Fruit fly (Drosophila melanogaster) whole organism, prepupa: ENCODE results near the gene Rai1.

Source experiments
- Blimp-1 ChIP-seq: fragments of 200-800 bp; sonication (Bioruptor generic); optimal IDR thresholded peaks from 3 replicates; lab custom pipeline; 2017; ENCODE audit warnings: missing biosample characterization, missing genetic modification characterization, mild to moderate bottlenecking, moderate library complexity, missing genetic modification reagents
- CG11294 ChIP-seq: fragments of 200-800 bp; sonication (Bioruptor generic); IDR thresholded peaks from 2 replicates; pipeline ENCODE4 v1.3.6; 2022; ENCODE audit warnings: missing biosample characterization, missing genetic modification characterization
- CG11762 ChIP-seq: fragments of 200-800 bp; sonication (Bioruptor generic); optimal IDR thresholded peaks from 3 replicates; lab custom pipeline; 2016; ENCODE audit warnings: missing biosample characterization, missing genetic modification characterization; ENCODE audit not compliant: insufficient read depth
- CG1621 ChIP-seq: fragments of 200-800 bp; sonication (Bioruptor generic); optimal IDR thresholded peaks from 3 replicates; lab custom pipeline; 2018; ENCODE audit warnings: missing biosample characterization, mild to moderate bottlenecking, missing genetic modification characterization
- CG3032 ChIP-seq: fragments of 200-800 bp; optimal IDR thresholded peaks from 2 replicates; lab custom pipeline; 2019; ENCODE audit warnings: missing biosample characterization, mild to moderate bottlenecking, missing genetic modification characterization, moderate library complexity
- CG31627 ChIP-seq: fragments of 200-800 bp; sonication (Bioruptor generic); optimal IDR thresholded peaks from 3 replicates; lab custom pipeline; 2016; ENCODE audit warnings: missing biosample characterization, missing genetic modification characterization
- CG32006 ChIP-seq: fragments of 200-800 bp; sonication (Bioruptor generic); optimal IDR thresholded peaks from 3 replicates; lab custom pipeline; 2017; ENCODE audit warnings: missing biosample characterization, mild to moderate bottlenecking, missing genetic modification characterization
- CG34406 ChIP-seq: fragments of 200-800 bp; sonication (Bioruptor generic); optimal IDR thresholded peaks from 3 replicates; lab custom pipeline; 2016; ENCODE audit warnings: missing biosample characterization, missing genetic modification characterization
- CG3919 ChIP-seq: fragments of 200-800 bp; sonication (Bioruptor generic); optimal IDR thresholded peaks from 3 replicates; lab custom pipeline; 2016; ENCODE audit warnings: missing biosample characterization, missing genetic modification characterization
- CG6163 ChIP-seq: fragments of 200-800 bp; sonication (Bioruptor generic); IDR thresholded peaks from 3 replicates; pipeline ENCODE4 v1.3.6; 2022; ENCODE audit warnings: missing biosample characterization, missing genetic modification characterization
- CG6792 ChIP-seq: fragments of 200-800 bp; sonication (Bioruptor generic); optimal IDR thresholded peaks from 3 replicates; lab custom pipeline; 2016; ENCODE audit warnings: missing biosample characterization, missing genetic modification characterization
- CG6854 ChIP-seq: fragments of 200-800 bp; sonication (Bioruptor generic); optimal IDR thresholded peaks from 2 replicates; lab custom pipeline; 2017; ENCODE audit warnings: missing biosample characterization, mild to moderate bottlenecking, missing genetic modification characterization
- CG7368 ChIP-seq: fragments of 200-800 bp; sonication (Bioruptor generic); optimal IDR thresholded peaks from 3 replicates; lab custom pipeline; 2016; ENCODE audit warnings: missing biosample characterization, missing genetic modification characterization
- CG8119 ChIP-seq: fragments of 200-800 bp; sonication (Bioruptor generic); IDR thresholded peaks from 3 replicates; pipeline ENCODE4 v1.3.6; 2022; ENCODE audit warnings: missing biosample characterization, missing genetic modification characterization
- CG8632 ChIP-seq: fragments of 200-800 bp; sonication (Bioruptor generic); optimal IDR thresholded peaks from 3 replicates; lab custom pipeline; 2016; ENCODE audit warnings: missing biosample characterization, missing genetic modification characterization
- CG9139 ChIP-seq: fragments of 200-800 bp; sonication (Bioruptor generic); optimal IDR thresholded peaks from 3 replicates; lab custom pipeline; 2017; ENCODE audit warnings: missing biosample characterization, mild to moderate bottlenecking, missing genetic modification characterization
- Eip78C ChIP-seq: fragments of 200-800 bp; sonication (Bioruptor generic); peaks from one replicate; lab custom pipeline; 2016; ENCODE audit warnings: missing biosample characterization, missing genetic modification characterization
- Eip93F ChIP-seq: fragments of 200-800 bp; sonication (Bioruptor generic); optimal IDR thresholded peaks from 2 replicates; lab custom pipeline; 2016; ENCODE audit warnings: missing biosample characterization, mild to moderate bottlenecking, missing genetic modification characterization
- Ets21C ChIP-seq: fragments of 200-800 bp; sonication (Bioruptor generic); optimal IDR thresholded peaks from 3 replicates; lab custom pipeline; 2016; ENCODE audit warnings: missing biosample characterization, missing genetic modification characterization
- Ets96B ChIP-seq: fragments of 200-800 bp; optimal IDR thresholded peaks from 2 replicates; lab custom pipeline; 2019; ENCODE audit warnings: missing biosample characterization, mild to moderate bottlenecking, missing genetic modification characterization, moderate library complexity
- Gug ChIP-seq: fragments of 200-800 bp; sonication (Bioruptor generic); IDR thresholded peaks from 2 replicates; pipeline ENCODE4 v1.3.6; 2022; ENCODE audit warnings: missing biosample characterization, missing genetic modification characterization
- Hr38 ChIP-seq: sonication (Bioruptor generic); optimal IDR thresholded peaks from 2 replicates; lab custom pipeline; 2016; ENCODE audit warnings: missing biosample characterization, missing genetic modification characterization
- Lpt ChIP-seq: fragments of 200-800 bp; sonication (Bioruptor generic); optimal IDR thresholded peaks from 3 replicates; lab custom pipeline; 2016; ENCODE audit warnings: missing biosample characterization, missing genetic modification characterization
- Met ChIP-seq: fragments of 200-800 bp; sonication (Bioruptor generic); optimal IDR thresholded peaks from 3 replicates; lab custom pipeline; 2016; ENCODE audit warnings: missing biosample characterization, missing genetic modification characterization
- OdsH ChIP-seq: fragments of 200-800 bp; sonication (Bioruptor generic); optimal IDR thresholded peaks from 3 replicates; lab custom pipeline; 2016; ENCODE audit warnings: missing biosample characterization, missing genetic modification characterization
- Sox14 ChIP-seq: fragments of 200-800 bp; sonication (Bioruptor generic); optimal IDR thresholded peaks from 3 replicates; lab custom pipeline; 2016; ENCODE audit warnings: missing biosample characterization, missing genetic modification characterization
- Sox15 ChIP-seq: fragments of 200-800 bp; sonication (Bioruptor generic); optimal IDR thresholded peaks from 3 replicates; lab custom pipeline; 2016; ENCODE audit warnings: missing biosample characterization, missing genetic modification characterization
- achi ChIP-seq: fragments of 200-800 bp; sonication (Bioruptor generic); optimal IDR thresholded peaks from 3 replicates; lab custom pipeline; 2016; ENCODE audit warnings: missing biosample characterization, missing genetic modification characterization
- cyc ChIP-seq: fragments of 200-800 bp; sonication (Bioruptor generic); optimal IDR thresholded peaks from 3 replicates; lab custom pipeline; 2016; ENCODE audit warnings: missing biosample characterization, missing genetic modification characterization
- dac ChIP-seq: fragments of 200-800 bp; sonication (Bioruptor generic); optimal IDR thresholded peaks from 2 replicates; lab custom pipeline; 2017; ENCODE audit warnings: missing biosample characterization, mild to moderate bottlenecking, missing genetic modification characterization
- dsx ChIP-seq: fragments of 200-800 bp; optimal IDR thresholded peaks from 3 replicates; lab custom pipeline; 2019; ENCODE audit warnings: missing biosample characterization, mild to moderate bottlenecking, missing genetic modification characterization, moderate library complexity; ENCODE audit not compliant: poor library complexity, severe bottlenecking
- esn ChIP-seq: fragments of 200-800 bp; sonication (Bioruptor generic); optimal IDR thresholded peaks from 2 replicates; lab custom pipeline; 2016; ENCODE audit warnings: missing biosample characterization, mild to moderate bottlenecking, missing genetic modification characterization, moderate library complexity
- fd59A ChIP-seq: fragments of 200-800 bp; sonication (Bioruptor generic); optimal IDR thresholded peaks from 2 replicates; lab custom pipeline; 2017; ENCODE audit warnings: missing biosample characterization, mild to moderate bottlenecking, missing genetic modification characterization, missing genetic modification reagents
- fd85E ChIP-seq: fragments of 200-800 bp; sonication (Bioruptor generic); optimal IDR thresholded peaks from 3 replicates; lab custom pipeline; 2016; ENCODE audit warnings: missing biosample characterization, missing genetic modification characterization
- net ChIP-seq: fragments of 200-800 bp; sonication (Bioruptor generic); optimal IDR thresholded peaks from 3 replicates; lab custom pipeline; 2016; ENCODE audit warnings: missing biosample characterization, missing genetic modification characterization
- pdm3 ChIP-seq: fragments of 200-800 bp; sonication (Bioruptor generic); optimal IDR thresholded peaks from 3 replicates; lab custom pipeline; 2016; ENCODE audit warnings: missing biosample characterization, missing genetic modification characterization
- salr ChIP-seq, 2 experiments: fragments of 200-800 bp; sonication (Bioruptor generic); optimal IDR thresholded peaks; 3 replicates each; lab custom pipeline; 2016 to 2018; ENCODE audit warnings: missing biosample characterization in 2 of 2, missing genetic modification characterization in 2 of 2, mild to moderate bottlenecking in 1 of 2
- spab ChIP-seq: fragments of 200-800 bp; sonication (Bioruptor generic); optimal IDR thresholded peaks from 2 replicates; lab custom pipeline; 2017; ENCODE audit warnings: missing biosample characterization, mild to moderate bottlenecking, missing genetic modification characterization, missing genetic modification reagents
- ss ChIP-seq, 2 experiments: fragments of 200-800 bp; sonication (Bioruptor generic); optimal IDR thresholded peaks; 2 replicates in 1 of 2; 3 replicates in 1 of 2; lab custom pipeline; 2017 to 2018; ENCODE audit warnings: mild to moderate bottlenecking in 2 of 2, missing biosample characterization in 2 of 2, missing genetic modification characterization in 2 of 2, moderate library complexity in 1 of 2
- svp ChIP-seq: fragments of 200-800 bp; sonication (Bioruptor generic); peaks from one replicate; lab custom pipeline; 2016; ENCODE audit warnings: missing biosample characterization, missing genetic modification characterization
- topi ChIP-seq: fragments of 200-800 bp; sonication (Bioruptor generic); optimal IDR thresholded peaks from 3 replicates; lab custom pipeline; 2016; ENCODE audit warnings: missing biosample characterization, missing genetic modification characterization

Rai1 gene

dm6 chrX:16772882-16773827 is 30.0 kb downstream of the Rai1 start (continued):
- TF ChIP-seq Met (GFP tag; lab: Kevin White, UChicago) (peak; percentile 39), svp (GFP tag; lab: Kevin White, UChicago) (peak; percentile 84), dsx (GFP tag; lab: Kevin White, UChicago) (peak; percentile 63), CG32006 (GFP tag; lab: Kevin White, UChicago) (peak; percentile 27), cyc (GFP tag; lab: Kevin White, UChicago) (peak; percentile 58), CG34406 (peak; percentile 41), salr (GFP tag; optimal IDR thresholded peaks at IDR 0.05; lab: Kevin White, UChicago) (peak; percentile 28 to 45), OdsH (GFP tag; lab: Kevin White, UChicago) (peak; percentile 50), fd85E (GFP tag; lab: Kevin White, UChicago) (no peak), achi (peak; percentile 33), fd59A (GFP tag; lab: Kevin White, UChicago) (peak; percentile 0), CG3032 (tag; lab: Kevin White, UChicago) (peak; percentile 72), ss (GFP tag; optimal IDR thresholded peaks at IDR 0.05; lab: Kevin White, UChicago) (peak; percentile 70 to 82), CG31627 (peak; percentile 20), Ets96B (tag; lab: Kevin White, UChicago) (peak; percentile 69), Ets21C (no peak), CG3919 (GFP tag; lab: Kevin White, UChicago) (peak; percentile 70), Gug (GFP tag; lab: Robert Waterston, UW) (peak; percentile 78), CG8119 (GFP tag; lab: Robert Waterston, UW) (peak; percentile 64; the same call in 2 of the 3 replicates), CG6792 (GFP tag; lab: Kevin White, UChicago) (peak; percentile 26), esn (GFP tag; lab: Kevin White, UChicago) (peak; percentile 26), Hr38 (no peak), CG8632 (peak; percentile 2), CG7368 (GFP tag; lab: Kevin White, UChicago) (peak; percentile 49), spab (GFP tag; lab: Kevin White, UChicago) (peak; percentile 55), topi (peak; percentile 62), Sox14 (peak; percentile 27), net (peak; percentile 35), pdm3 (GFP tag; lab: Kevin White, UChicago) (peak; percentile 52), CG1621 (tag; lab: Kevin White, UChicago) (peak; percentile 37), dac (GFP tag; lab: Kevin White, UChicago) (no peak), Eip93F (GFP tag; lab: Kevin White, UChicago) (no peak), Sox15 (GFP tag; lab: Kevin White, UChicago) (no peak), CG6854 (GFP tag; lab: Kevin White, UChicago) (no peak), Lpt (GFP tag; lab: Kevin White, UChicago) (peak; percentile 22), CG11762 (peak; percentile 58), Blimp-1 (GFP tag; lab: Kevin White, UChicago) (no peak), CG9139 (no peak), CG6163 (GFP tag; lab: Robert Waterston, UW) (peak; percentile 92), CG11294 (GFP tag; lab: Robert Waterston, UW) (peak; percentile 61)

- TF ChIP-seq CG11762, result no peak
- peak; percentile 54 for TF ChIP-seq Eip78C (GFP tag; lab: Kevin White, UChicago)
- TF ChIP-seq CG32006 (GFP tag; lab: Kevin White, UChicago), result peak; percentile 39
- TF ChIP-seq CG3919 (GFP tag; lab: Kevin White, UChicago), result no peak
- no peak for TF ChIP-seq CG1621 (tag; lab: Kevin White, UChicago)
- TF ChIP-seq, all 60 proteins: peak for 2
Observed at dm6 chrX:16768770-16769169, 34.4 kb downstream of the Rai1 start.
